Worm (Caenorhabditis elegans) whole organism, L3 larva: ENCODE data around the gene F44D12.16.
"Not testable (repeated sequence)": the region's sequence is repeated elsewhere in the genome, so short reads cannot be mapped to it uniquely, and the experiment has no call there.

ENCODE experiments used
- ama-1 ChIP-seq: fragments of 150-350 bp; optimal IDR thresholded peaks from 2 replicates; lab custom pipeline; 2018
- ceh-28 ChIP-seq: fragments of 150-350 bp; optimal IDR thresholded peaks from 2 replicates; lab custom pipeline; 2014; ENCODE audit warnings: missing biosample characterization, missing genetic modification reagents, missing genetic modification characterization
- fkh-2 ChIP-seq: fragments of 150-350 bp; optimal IDR thresholded peaks from 2 replicates; lab custom pipeline; 2014; ENCODE audit warnings: missing biosample characterization, missing genetic modification reagents, missing genetic modification characterization
- nhr-11 ChIP-seq: fragments of 150-350 bp; optimal IDR thresholded peaks from 2 replicates; lab custom pipeline; 2014; ENCODE audit warnings: missing biosample characterization, missing genetic modification characterization
- nhr-25 ChIP-seq: sonication (generic microtip); optimal IDR thresholded peaks from 2 replicates; lab custom pipeline; 2017; ENCODE audit warnings: missing biosample characterization, missing genetic modification characterization
- nhr-67 ChIP-seq: fragments of 150-350 bp; optimal IDR thresholded peaks from 2 replicates; lab custom pipeline; 2014; ENCODE audit warnings: missing biosample characterization, missing genetic modification characterization
- nhr-77 ChIP-seq: fragments of 150-350 bp; optimal IDR thresholded peaks from 2 replicates; lab custom pipeline; 2014; ENCODE audit warnings: missing biosample characterization, missing genetic modification characterization
- pha-4 ChIP-seq: fragments of 150-350 bp; optimal IDR thresholded peaks from 2 replicates; lab custom pipeline; 2014; ENCODE audit warnings: missing biosample characterization, missing genetic modification reagents, missing genetic modification characterization
- snpc-4 ChIP-seq: fragments of 150-350 bp; optimal IDR thresholded peaks from 2 replicates; lab custom pipeline; 2014; ENCODE audit warnings: missing biosample characterization, missing genetic modification characterization

DNA sequence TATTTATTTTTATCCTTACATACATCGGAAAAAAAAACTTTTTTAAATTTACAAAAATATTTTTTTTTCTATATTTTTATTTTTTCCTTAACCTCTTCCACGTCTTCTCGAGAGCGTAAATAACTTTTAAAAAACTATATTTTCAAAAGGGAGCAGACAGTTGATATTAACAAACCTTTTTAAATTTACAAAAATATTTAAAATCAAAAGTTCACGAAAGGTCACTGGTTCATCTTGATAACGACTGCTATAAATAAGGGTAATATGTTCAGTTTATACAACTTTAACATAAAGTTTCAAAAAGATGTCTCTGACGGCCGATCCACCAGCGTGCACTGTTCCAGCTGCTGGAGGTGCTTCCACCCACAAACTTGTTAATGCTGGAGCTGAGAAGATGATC, at the start of gene F44D12.16, which contains the start of gene msd-2:
- TF ChIP-seq snpc-4 (tag; lab: Kevin White, UChicago); nhr-25 (tag; lab: Kevin White, UChicago); ceh-28 (tag; lab: Kevin White, UChicago); ama-1 (lab: Kevin White, UChicago); fkh-2; nhr-77 (tag; lab: Kevin White, UChicago); nhr-11; nhr-67; pha-4 (tag; lab: Kevin White, UChicago): not testable (repeated sequence)
